Worm (Caenorhabditis elegans) whole organism, mixed stage, embryonic: Measurements from ENCODE around the gene F11F1.1.
"Not testable (repeated sequence)": the region's sequence is repeated elsewhere in the genome, so short reads cannot be mapped to it uniquely, and the experiment has no call there.

Source experiments
- M03D4.4 ChIP-seq: sonication (generic microtip); optimal IDR thresholded peaks from 2 replicates; lab custom pipeline; 2017; ENCODE audit warnings: mild to moderate bottlenecking, missing genetic modification characterization, missing compliant biosample characterization
- bed-3 ChIP-seq: fragments of 200-800 bp; sonication (Bioruptor generic); optimal IDR thresholded peaks from 3 replicates; lab custom pipeline; 2018; ENCODE audit warnings: mild to moderate bottlenecking, missing genetic modification characterization, moderate library complexity, missing compliant biosample characterization
- blmp-1 ChIP-seq: fragments of 150-350 bp; optimal IDR thresholded peaks from 2 replicates; lab custom pipeline; 2014; ENCODE audit warnings: missing biosample characterization, missing genetic modification characterization
- ceh-39 ChIP-seq: fragments of 150-350 bp; optimal IDR thresholded peaks from 2 replicates; lab custom pipeline; 2014; ENCODE audit warnings: missing biosample characterization, missing genetic modification characterization
- ceh-83 ChIP-seq: fragments of 200-800 bp; sonication (Bioruptor generic); optimal IDR thresholded peaks from 2 replicates; lab custom pipeline; 2018; ENCODE audit warnings: mild to moderate bottlenecking, missing genetic modification characterization, missing compliant biosample characterization
- ces-1 ChIP-seq: fragments of 150-350 bp; optimal IDR thresholded peaks from 2 replicates; lab custom pipeline; 2014; ENCODE audit warnings: missing biosample characterization, missing genetic modification reagents, missing genetic modification characterization
- cnd-1 ChIP-seq: fragments of 200-800 bp; sonication (Bioruptor generic); optimal IDR thresholded peaks from 2 replicates; lab custom pipeline; 2018; ENCODE audit warnings: mild to moderate bottlenecking, missing genetic modification characterization, missing compliant biosample characterization
- drap-1 ChIP-seq: fragments of 200-800 bp; sonication (Bioruptor generic); optimal IDR thresholded peaks from 3 replicates; lab custom pipeline; 2018; ENCODE audit warnings: mild to moderate bottlenecking, missing genetic modification characterization, missing compliant biosample characterization
- elt-3 ChIP-seq: fragments of 150-350 bp; optimal IDR thresholded peaks from 2 replicates; lab custom pipeline; 2014; ENCODE audit warnings: missing biosample characterization, missing genetic modification characterization
- ham-2 ChIP-seq: fragments of 200-800 bp; sonication (Bioruptor generic); optimal IDR thresholded peaks from 2 replicates; lab custom pipeline; 2018; ENCODE audit warnings: mild to moderate bottlenecking, missing genetic modification characterization, missing compliant biosample characterization
- lin-13 ChIP-seq: fragments of 150-350 bp; optimal IDR thresholded peaks from 2 replicates; lab custom pipeline; 2014; ENCODE audit warnings: missing biosample characterization, missing genetic modification characterization
- lin-32 ChIP-seq: fragments of 200-800 bp; sonication (Bioruptor generic); optimal IDR thresholded peaks from 2 replicates; lab custom pipeline; 2018; ENCODE audit warnings: mild to moderate bottlenecking, missing genetic modification characterization, missing compliant biosample characterization
- lsy-2 ChIP-seq: fragments of 150-350 bp; optimal IDR thresholded peaks from 2 replicates; lab custom pipeline; 2014; ENCODE audit warnings: missing biosample characterization, missing genetic modification characterization
- mab-5 ChIP-seq: fragments of 150-350 bp; optimal IDR thresholded peaks from 2 replicates; lab custom pipeline; 2014; ENCODE audit warnings: missing biosample characterization, missing genetic modification characterization
- mep-1 ChIP-seq: fragments of 150-350 bp; optimal IDR thresholded peaks from 2 replicates; lab custom pipeline; 2017; ENCODE audit warnings: missing biosample characterization, missing genetic modification reagents, missing genetic modification characterization, inconsistent platforms
- nhr-12 ChIP-seq: fragments of 150-350 bp; optimal IDR thresholded peaks from 2 replicates; lab custom pipeline; 2014; ENCODE audit warnings: missing biosample characterization, missing genetic modification characterization
- nhr-2 ChIP-seq: fragments of 150-350 bp; optimal IDR thresholded peaks from 2 replicates; lab custom pipeline; 2014; ENCODE audit warnings: missing biosample characterization, missing genetic modification characterization
- nhr-76 ChIP-seq: sonication (generic microtip); optimal IDR thresholded peaks from 2 replicates; lab custom pipeline; 2017; ENCODE audit warnings: missing biosample characterization, missing genetic modification characterization
- pha-4 ChIP-seq: fragments of 150-350 bp; optimal IDR thresholded peaks from 2 replicates; lab custom pipeline; 2018; ENCODE audit warnings: missing biosample characterization, missing genetic modification reagents, missing genetic modification characterization
- sem-2 ChIP-seq: fragments of 200-800 bp; sonication (Bioruptor generic); optimal IDR thresholded peaks from 2 replicates; lab custom pipeline; 2018; ENCODE audit warnings: mild to moderate bottlenecking, missing genetic modification characterization, missing compliant biosample characterization
- snpc-4 ChIP-seq: fragments of 150-350 bp; optimal IDR thresholded peaks from 2 replicates; lab custom pipeline; 2014; ENCODE audit warnings: missing biosample characterization, missing genetic modification characterization
- sptf-1 ChIP-seq: sonication (generic microtip); optimal IDR thresholded peaks from 2 replicates; lab custom pipeline; 2017; ENCODE audit warnings: mild to moderate bottlenecking, missing genetic modification characterization, moderate library complexity, missing compliant biosample characterization
- tbx-8 ChIP-seq: fragments of 200-800 bp; sonication (Bioruptor generic); optimal IDR thresholded peaks from 2 replicates; lab custom pipeline; 2018; ENCODE audit warnings: mild to moderate bottlenecking, missing genetic modification characterization, moderate library complexity, missing compliant biosample characterization
- unc-120 ChIP-seq: sonication (generic microtip); optimal IDR thresholded peaks from 2 replicates; lab custom pipeline; 2017; ENCODE audit warnings: missing genetic modification characterization, missing compliant biosample characterization; ENCODE audit not compliant: poor library complexity, severe bottlenecking
- unc-39 ChIP-seq: fragments of 150-350 bp; optimal IDR thresholded peaks from 2 replicates; lab custom pipeline; 2014; ENCODE audit warnings: missing biosample characterization, missing genetic modification characterization
- zip-8 ChIP-seq: fragments of 150-350 bp; optimal IDR thresholded peaks from 2 replicates; lab custom pipeline; 2014; ENCODE audit warnings: missing biosample characterization, missing genetic modification characterization
- ztf-11 ChIP-seq: fragments of 150-350 bp; optimal IDR thresholded peaks from 2 replicates; lab custom pipeline; 2014; ENCODE audit warnings: missing biosample characterization, missing genetic modification characterization

The F11F1.1 gene

DNA sequence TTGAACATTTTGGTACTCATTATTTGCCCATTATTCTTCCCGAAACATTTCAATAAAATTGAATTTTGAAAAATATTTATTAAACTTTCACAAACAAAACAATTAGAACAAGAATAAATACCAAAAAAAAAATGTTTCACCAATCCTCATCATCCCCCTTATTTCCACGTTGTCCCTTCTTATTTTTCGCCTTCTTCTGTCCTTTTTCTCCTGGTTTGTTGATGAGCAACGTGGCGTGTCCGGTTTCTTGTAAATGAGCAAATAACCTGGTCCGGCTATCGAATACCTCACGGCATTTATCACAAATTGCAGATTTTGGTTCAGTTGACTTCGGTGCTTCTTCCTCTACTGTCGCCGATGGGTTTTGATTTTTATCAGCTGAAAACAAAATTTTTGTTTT, 4.6 kb upstream of the F11F1.1 start:
- TF ChIP-seq M03D4.4 (tag; lab: Kevin White, UChicago) (no peak), cnd-1 (no peak), ceh-39 (tag; lab: Kevin White, UChicago) (no peak), nhr-12 (tag; lab: Kevin White, UChicago) (no peak), lin-13 (tag; lab: Kevin White, UChicago) (no peak), lsy-2 (tag; lab: Kevin White, UChicago) (no peak), bed-3 (GFP tag; lab: Kevin White, UChicago) (no peak), nhr-76 (tag; lab: Kevin White, UChicago) (no peak), ceh-83 (GFP tag; lab: Kevin White, UChicago) (no peak), ham-2 (GFP tag; lab: Kevin White, UChicago) (no peak), zip-8 (tag; lab: Kevin White, UChicago) (no peak), pha-4 (tag; lab: Kevin White, UChicago) (no peak)

DNA sequence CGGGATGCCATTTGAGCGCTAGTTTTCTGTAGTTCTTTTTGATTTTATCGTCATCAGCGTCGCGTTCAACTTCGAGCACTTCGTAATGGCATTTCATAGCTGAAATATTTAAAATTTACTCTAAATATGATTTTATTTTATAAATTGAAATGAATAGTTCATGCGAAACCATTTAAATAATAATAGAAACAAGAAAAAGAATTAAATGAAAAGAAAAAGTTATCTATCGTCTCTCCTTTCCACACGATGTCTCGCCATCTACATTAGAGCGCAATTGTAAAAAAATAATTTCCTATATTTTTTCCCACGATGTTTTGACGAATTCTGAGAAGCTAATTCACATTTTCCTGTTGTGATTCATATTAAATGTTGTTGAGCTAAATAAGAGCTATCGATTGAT, 2.1 kb upstream of the F11F1.1 start, which contains the start of gene dnj-17:
TSS of gene dnj-17 (minus strand) at position 101 of the 400 bp plus-strand sequence.
- TF ChIP-seq ces-1 (GFP tag; lab: Kevin White, UChicago) (peak; percentile 13), mep-1 (tag; lab: Kevin White, UChicago) (no peak), ham-2 (GFP tag; lab: Kevin White, UChicago) (no peak), unc-39 (tag; lab: Kevin White, UChicago) (no peak), mab-5 (tag; lab: Kevin White, UChicago) (no peak)
- TF ChIP-seq, all 35 proteins: peak for 1

DNA sequence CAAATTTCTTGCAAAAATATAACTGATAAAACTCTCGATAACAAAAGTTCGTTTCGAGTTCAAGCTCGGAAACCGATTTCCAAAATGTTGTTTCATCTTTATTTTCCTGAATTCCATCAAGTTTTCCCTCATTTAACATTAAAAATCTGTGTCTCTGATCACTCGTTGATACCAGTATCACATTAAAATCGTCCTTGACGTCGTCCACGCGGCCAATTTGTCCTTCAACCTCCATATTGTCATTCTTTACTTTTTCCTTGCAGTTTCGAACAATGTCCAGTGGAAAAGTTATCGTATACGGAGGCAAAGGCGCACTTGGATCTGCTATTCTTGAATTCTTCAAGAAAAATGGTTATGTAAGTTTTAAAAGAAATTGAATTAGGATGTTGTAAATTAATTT, 1.7 kb upstream of the F11F1.1 start, which contains the start of gene qdpr-1:
TSS of gene qdpr-1 (plus strand) at position 264 of the 400 bp plus-strand sequence.
- TF ChIP-seq pha-4 (tag; lab: Kevin White, UChicago) (no peak), M03D4.4 (tag; lab: Kevin White, UChicago) (no peak), sem-2 (GFP tag; lab: Kevin White, UChicago) (no peak), blmp-1 (tag; lab: Kevin White, UChicago) (no peak)
- TF ChIP-seq, all 35 proteins: peak for 0

DNA sequence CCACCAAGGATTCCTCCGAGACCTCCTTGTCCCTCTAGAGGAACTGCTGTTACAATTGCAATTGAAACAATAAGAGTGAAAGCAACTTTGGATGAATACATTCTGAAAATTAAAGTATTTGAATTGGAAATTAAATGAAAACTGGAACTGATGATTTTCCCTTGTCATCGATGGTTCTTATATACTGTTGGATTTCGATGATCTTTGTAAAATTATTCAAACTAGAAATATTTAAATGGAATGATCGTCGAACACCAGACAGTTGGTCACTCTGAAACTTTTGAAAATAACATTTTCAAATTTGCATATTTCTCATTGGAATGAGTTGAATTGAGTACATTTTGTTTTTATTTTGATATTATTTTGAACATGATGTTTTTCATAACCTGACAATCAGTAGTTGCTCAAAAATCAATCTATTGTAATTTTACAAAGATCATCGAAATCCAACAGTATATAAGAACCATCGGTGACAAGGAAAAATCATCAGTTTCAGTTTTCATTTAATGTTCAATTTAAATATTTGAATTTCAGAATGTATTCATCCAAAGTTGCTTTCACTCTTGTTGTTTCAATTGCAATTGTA, 6.4 kb downstream of the F11F1.1 start, which contains the start of the genes srlf-9 and srlf-10:
TSS of gene srlf-9 (minus strand) at position 101 of the 586 bp plus-strand sequence.
TSS of gene srlf-10 (plus strand) at position 536 of the 586 bp plus-strand sequence.
- not testable (repeated sequence) for TF ChIP-seq ceh-83 (GFP tag; lab: Kevin White, UChicago); snpc-4 (tag; lab: Kevin White, UChicago); tbx-8 (GFP tag; lab: Kevin White, UChicago)

DNA sequence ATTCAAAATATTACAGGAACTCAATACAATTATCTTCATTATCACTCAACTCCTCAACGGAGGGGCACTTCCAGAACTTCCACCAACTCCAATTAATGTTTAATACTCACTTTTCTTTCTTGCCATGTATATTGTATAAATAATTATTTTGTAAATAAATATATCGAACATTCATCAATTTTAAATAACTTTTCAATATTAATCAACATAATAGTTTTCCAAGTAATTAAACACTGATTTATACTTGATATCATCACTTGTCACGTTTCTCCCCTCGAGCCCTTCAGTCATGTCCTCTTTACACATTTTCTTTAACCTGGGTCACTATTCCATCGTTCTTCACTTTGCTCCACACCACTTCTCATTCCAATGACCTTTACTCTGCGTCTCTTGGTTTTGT, 7.6 kb downstream of the F11F1.1 start, which contains the start of gene mig-18:
TSS of gene mig-18 (plus strand) at position 301 of the 400 bp plus-strand sequence.
- no peak for TF ChIP-seq ceh-39 (tag; lab: Kevin White, UChicago)
- TF ChIP-seq lin-13 (tag; lab: Kevin White, UChicago): no peak
- TF ChIP-seq nhr-76 (tag; lab: Kevin White, UChicago): no peak
- no peak for TF ChIP-seq ham-2 (GFP tag; lab: Kevin White, UChicago)

DNA sequence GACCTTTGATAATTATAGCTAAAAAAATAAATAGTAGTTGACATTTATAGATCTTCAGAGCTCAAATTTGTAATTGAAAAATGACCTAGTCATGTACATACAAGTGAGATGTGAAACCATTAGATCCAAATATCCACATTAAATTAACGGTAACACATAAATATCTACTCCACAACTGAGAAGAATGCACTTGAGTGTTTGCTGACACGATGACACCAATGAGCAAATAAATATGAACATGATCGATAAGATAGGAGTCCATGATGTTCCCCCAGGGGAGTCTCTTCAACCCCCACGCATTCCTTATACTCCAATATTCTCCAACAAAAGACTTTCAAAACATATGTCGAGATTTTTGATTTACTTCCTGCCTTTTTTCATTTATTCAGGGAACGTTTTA, 9.1 kb downstream of the F11F1.1 start, which contains the start of gene ttr-52:
TSS of gene ttr-52 (plus strand) at position 301 of the 400 bp plus-strand sequence.
- TF ChIP-seq drap-1 (GFP tag; lab: Kevin White, UChicago) (no peak), unc-120 (tag; lab: Kevin White, UChicago) (no peak), tbx-8 (GFP tag; lab: Kevin White, UChicago) (no peak), nhr-76 (tag; lab: Kevin White, UChicago) (no peak), lin-32 (GFP tag; lab: Kevin White, UChicago) (no peak), bed-3 (GFP tag; lab: Kevin White, UChicago) (no peak), ceh-39 (tag; lab: Kevin White, UChicago) (no peak), lin-13 (tag; lab: Kevin White, UChicago) (no peak), ces-1 (GFP tag; lab: Kevin White, UChicago) (no peak), zip-8 (tag; lab: Kevin White, UChicago) (no peak), lsy-2 (tag; lab: Kevin White, UChicago) (no peak), ceh-83 (GFP tag; lab: Kevin White, UChicago) (no peak), pha-4 (tag; lab: Kevin White, UChicago) (no peak), mab-5 (tag; lab: Kevin White, UChicago) (no peak), sptf-1 (tag; lab: Kevin White, UChicago) (no peak), cnd-1 (no peak), sem-2 (GFP tag; lab: Kevin White, UChicago) (no peak), nhr-2 (no peak), ztf-11 (tag; lab: Kevin White, UChicago) (no peak), elt-3 (tag; lab: Kevin White, UChicago) (no peak)
